Worm (Caenorhabditis elegans) whole organism, L4 larva: ENCODE results near the gene ztf-30.

Experiments used
- F49E8.2 ChIP-seq: sonication (generic microtip); optimal IDR thresholded peaks from 2 replicates; lab custom pipeline; 2016; ENCODE audit warnings: missing compliant biosample characterization, mild to moderate bottlenecking, missing genetic modification characterization, borderline replicate concordance
- R02D3.7 ChIP-seq: fragments of 150-350 bp; sonication (generic microtip); optimal IDR thresholded peaks from 3 replicates; lab custom pipeline; 2014; ENCODE audit warnings: missing biosample characterization, missing genetic modification characterization
- T20F7.1 ChIP-seq: fragments of 200-800 bp; sonication (Bioruptor generic); optimal IDR thresholded peaks from 2 replicates; lab custom pipeline; 2018; ENCODE audit warnings: mild to moderate bottlenecking, missing genetic modification characterization, missing compliant biosample characterization
- Y48G9A.11 ChIP-seq: fragments of 200-800 bp; sonication (Bioruptor generic); IDR thresholded peaks from 2 replicates; pipeline ENCODE4 v1.3.6; 2022; ENCODE audit warnings: missing genetic modification reagents, missing genetic modification characterization, missing compliant biosample characterization
- Y75B8A.6 ChIP-seq: fragments of 200-800 bp; sonication (Bioruptor generic); IDR thresholded peaks from 2 replicates; pipeline ENCODE4 v1.3.6; 2022; ENCODE audit warnings: missing genetic modification reagents, missing genetic modification characterization, missing compliant biosample characterization
- ZK546.5 ChIP-seq, 2 experiments: sonication (generic microtip); optimal IDR thresholded peaks; 2 replicates each; lab custom pipeline; 2017; ENCODE audit warnings: missing biosample characterization in 2 of 2, missing genetic modification characterization in 2 of 2
- aha-1 ChIP-seq: fragments of 150-350 bp; peaks from one replicate; lab custom pipeline; 2014; ENCODE audit warnings: missing biosample characterization, missing genetic modification characterization
- ceh-28 ChIP-seq: fragments of 150-350 bp; optimal IDR thresholded peaks from 2 replicates; lab custom pipeline; 2014; ENCODE audit warnings: missing biosample characterization, missing genetic modification reagents, missing genetic modification characterization
- ces-1 ChIP-seq: fragments of 150-350 bp; sonication (generic microtip); optimal IDR thresholded peaks from 4 replicates; lab custom pipeline; 2014; ENCODE audit warnings: missing biosample characterization, missing genetic modification reagents, missing genetic modification characterization
- cey-2 ChIP-seq: sonication (generic microtip); optimal IDR thresholded peaks from 3 replicates; lab custom pipeline; 2017; ENCODE audit warnings: missing genetic modification characterization, mild to moderate bottlenecking, missing compliant biosample characterization, antibody characterized with exemption, borderline replicate concordance; ENCODE audit not compliant: insufficient read depth
- daf-16 ChIP-seq, 3 experiments: sonication (generic microtip); optimal IDR thresholded peaks; 2 replicates each; lab custom pipeline; 2016 to 2017; ENCODE audit warnings: missing genetic modification characterization in 3 of 3, missing genetic modification reagents in 3 of 3, mild to moderate bottlenecking in 2 of 3, missing compliant biosample characterization in 2 of 3, missing biosample characterization in 1 of 3, moderate library complexity in 1 of 3
- daf-8 ChIP-seq: fragments of 200-800 bp; sonication (Bioruptor generic); IDR thresholded peaks from 2 replicates; pipeline ENCODE4 v1.3.6; 2022; ENCODE audit warnings: missing genetic modification characterization, missing compliant biosample characterization
- dmd-6 ChIP-seq: fragments of 200-800 bp; sonication (Bioruptor generic); IDR thresholded peaks from 2 replicates; pipeline ENCODE4 v1.3.6; 2022; ENCODE audit warnings: missing genetic modification reagents, missing genetic modification characterization, missing compliant biosample characterization
- dpl-1 ChIP-seq: fragments of 150-350 bp; optimal IDR thresholded peaks from 2 replicates; lab custom pipeline; 2014; ENCODE audit warnings: missing biosample characterization, missing genetic modification reagents, missing genetic modification characterization
- duxl-1 ChIP-seq: sonication (generic microtip); optimal IDR thresholded peaks from 2 replicates; lab custom pipeline; 2016; ENCODE audit warnings: mild to moderate bottlenecking, missing genetic modification characterization, moderate library complexity, missing compliant biosample characterization; ENCODE audit not compliant: poor library complexity
- dve-1 ChIP-seq: sonication (generic microtip); optimal IDR thresholded peaks from 2 replicates; lab custom pipeline; 2017; ENCODE audit warnings: antibody characterized with exemption, mild to moderate bottlenecking, missing genetic modification characterization, missing compliant biosample characterization; ENCODE audit not compliant: insufficient read depth
- fos-1 ChIP-seq: fragments of 150-350 bp; optimal IDR thresholded peaks from 2 replicates; lab custom pipeline; 2014; ENCODE audit warnings: missing biosample characterization, missing genetic modification characterization
- hlh-30 ChIP-seq: sonication (generic microtip); optimal IDR thresholded peaks from 2 replicates; lab custom pipeline; 2017; ENCODE audit warnings: antibody characterized with exemption, mild to moderate bottlenecking, missing genetic modification characterization, missing compliant biosample characterization; ENCODE audit not compliant: insufficient read depth
- lim-7 ChIP-seq: fragments of 200-800 bp; sonication (Bioruptor generic); IDR thresholded peaks from 2 replicates; pipeline ENCODE4 v1.3.6; 2022; ENCODE audit warnings: missing genetic modification characterization, missing compliant biosample characterization
- lir-3 ChIP-seq: sonication (generic microtip); optimal IDR thresholded peaks from 2 replicates; lab custom pipeline; 2016; ENCODE audit warnings: mild to moderate bottlenecking, missing genetic modification characterization, missing compliant biosample characterization
- madf-9 ChIP-seq: fragments of 200-800 bp; sonication (Bioruptor generic); conservative IDR thresholded peaks from 2 replicates; pipeline ENCODE4 v1.3.6; 2022; ENCODE audit warnings: missing genetic modification reagents, missing genetic modification characterization, missing compliant biosample characterization
- mep-1 ChIP-seq: fragments of 150-350 bp; sonication (generic microtip); optimal IDR thresholded peaks from 3 replicates; lab custom pipeline; 2014; ENCODE audit warnings: missing biosample characterization, missing genetic modification characterization
- mxl-3 ChIP-seq: fragments of 200-800 bp; sonication (Bioruptor generic); optimal IDR thresholded peaks from 2 replicates; lab custom pipeline; 2018; ENCODE audit warnings: mild to moderate bottlenecking, missing genetic modification characterization, missing compliant biosample characterization
- nhr-102 ChIP-seq: sonication (generic microtip); optimal IDR thresholded peaks from 2 replicates; lab custom pipeline; 2016; ENCODE audit warnings: mild to moderate bottlenecking, missing genetic modification characterization, moderate library complexity, missing compliant biosample characterization
- nhr-28 ChIP-seq: fragments of 150-350 bp; optimal IDR thresholded peaks from 2 replicates; lab custom pipeline; 2014; ENCODE audit warnings: missing biosample characterization, missing genetic modification characterization
- nhr-41 ChIP-seq: fragments of 200-800 bp; sonication (Bioruptor generic); IDR thresholded peaks from 2 replicates; pipeline ENCODE4 v1.3.6; 2022; ENCODE audit warnings: missing genetic modification reagents, missing genetic modification characterization, missing compliant biosample characterization
- nhr-6 ChIP-seq: fragments of 150-350 bp; optimal IDR thresholded peaks from 2 replicates; lab custom pipeline; 2014; ENCODE audit warnings: missing biosample characterization, missing genetic modification characterization
- snpc-1.2 ChIP-seq: fragments of 200-800 bp; sonication (Bioruptor generic); IDR thresholded peaks from 2 replicates; pipeline ENCODE4 v1.3.6; 2022; ENCODE audit warnings: missing genetic modification reagents, missing genetic modification characterization, missing compliant biosample characterization
- tag-97 ChIP-seq: fragments of 200-800 bp; sonication (Bioruptor generic); IDR thresholded peaks from 2 replicates; pipeline ENCODE4 v1.3.6; 2022; ENCODE audit warnings: missing genetic modification characterization, missing compliant biosample characterization
- unc-62 ChIP-seq, 3 experiments: fragments of 150-350 bp in 1 of 3; sonication (generic microtip); optimal IDR thresholded peaks in 2 of 3; peaks in 1 of 3; 1 replicate in 1 of 3; 2 replicates in 2 of 3; lab custom pipeline; 2014 to 2017; ENCODE audit warnings: missing biosample characterization in 3 of 3, missing genetic modification characterization in 3 of 3, missing genetic modification reagents in 3 of 3, missing genotype in 1 of 3
- vab-7 ChIP-seq: fragments of 200-800 bp; sonication (Bioruptor generic); IDR thresholded peaks from 2 replicates; pipeline ENCODE4 v1.3.6; 2022; ENCODE audit warnings: missing genetic modification reagents, missing genetic modification characterization, missing compliant biosample characterization
- zip-2 ChIP-seq: fragments of 150-350 bp; optimal IDR thresholded peaks from 2 replicates; lab custom pipeline; 2014; ENCODE audit warnings: missing biosample characterization, missing genetic modification characterization

ztf-30 gene

DNA sequence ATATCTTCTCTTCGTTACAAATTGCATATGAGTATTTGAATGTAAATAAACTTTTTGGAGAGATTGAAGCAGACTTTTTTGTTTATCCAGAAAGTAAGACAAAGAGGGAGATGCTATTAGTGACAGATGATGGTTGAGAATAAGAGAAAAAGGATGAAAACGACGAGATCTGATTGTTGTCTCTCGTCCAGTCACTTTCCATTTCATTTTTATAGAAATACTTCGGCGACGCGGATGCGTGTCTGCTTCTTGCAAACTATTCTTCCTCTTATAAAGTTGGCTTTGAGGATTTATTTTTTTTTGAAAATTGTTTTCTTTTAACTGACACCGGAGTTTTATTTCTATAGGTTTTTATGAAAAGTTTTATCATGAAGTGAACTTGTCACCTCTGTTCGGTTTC is 42.0 kb downstream of the ztf-30 start:
- TF ChIP-seq ceh-28 (no peak), madf-9 (GFP tag; lab: Robert Waterston, UW) (no peak), F49E8.2 (tag; lab: Kevin White, UChicago) (no peak), dve-1 (tag; lab: Kevin White, UChicago) (no peak), vab-7 (GFP tag; lab: Robert Waterston, UW) (no peak), nhr-6 (no peak), dpl-1 (GFP tag; lab: Kevin White, UChicago) (no peak), Y48G9A.11 (GFP tag; lab: Robert Waterston, UW) (no peak)
- TF ChIP-seq, all 104 proteins: peak for 0

DNA sequence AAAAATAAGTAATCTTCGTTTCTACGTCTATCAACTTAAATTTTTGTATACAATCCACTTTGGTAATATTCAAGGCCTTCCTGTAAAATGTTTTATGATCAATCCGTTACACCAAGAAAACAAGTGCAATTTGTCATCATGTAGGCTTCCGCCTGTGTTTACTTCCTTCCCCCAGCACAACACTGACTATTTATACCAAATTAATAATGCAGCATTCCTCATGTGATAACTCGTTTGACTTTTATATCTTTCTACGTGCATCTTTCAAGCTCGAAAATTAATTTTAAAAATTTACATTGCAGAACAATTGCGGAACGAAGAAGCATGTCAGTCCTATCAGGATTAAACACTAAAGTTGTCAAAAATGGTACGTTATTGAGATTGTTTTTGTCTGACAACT is 43.2 kb downstream of the ztf-30 start, which contains the start of gene gsto-2:
Gene gsto-2, plus strand, starts transcription at position 301 of the 400 bp plus-strand sequence.
- TF ChIP-seq T20F7.1 (GFP tag; lab: Kevin White, UChicago) (no peak), cey-2 (tag; lab: Kevin White, UChicago) (no peak), daf-8 (GFP tag; lab: Robert Waterston, UW) (no peak), tag-97 (no peak), mxl-3 (no peak), lir-3 (tag; lab: Kevin White, UChicago) (no peak), dve-1 (tag; lab: Kevin White, UChicago) (no peak), nhr-28 (no peak), nhr-41 (GFP tag; lab: Robert Waterston, UW) (no peak), madf-9 (GFP tag; lab: Robert Waterston, UW) (no peak), mep-1 (tag; lab: Kevin White, UChicago) (no peak), ZK546.5 (tag; optimal IDR thresholded peaks at IDR 0.05; lab: Kevin White, UChicago) (no peak), Y48G9A.11 (GFP tag; lab: Robert Waterston, UW) (no peak), fos-1 (tag; lab: Kevin White, UChicago) (no peak), lim-7 (GFP tag; lab: Robert Waterston, UW) (no peak), snpc-1.2 (GFP tag; lab: Robert Waterston, UW) (no peak), ces-1 (GFP tag; lab: Kevin White, UChicago) (no peak), R02D3.7 (tag; lab: Kevin White, UChicago) (no peak), Y75B8A.6 (no peak), zip-2 (no peak)
- TF ChIP-seq, all 104 proteins: peak for 0

DNA sequence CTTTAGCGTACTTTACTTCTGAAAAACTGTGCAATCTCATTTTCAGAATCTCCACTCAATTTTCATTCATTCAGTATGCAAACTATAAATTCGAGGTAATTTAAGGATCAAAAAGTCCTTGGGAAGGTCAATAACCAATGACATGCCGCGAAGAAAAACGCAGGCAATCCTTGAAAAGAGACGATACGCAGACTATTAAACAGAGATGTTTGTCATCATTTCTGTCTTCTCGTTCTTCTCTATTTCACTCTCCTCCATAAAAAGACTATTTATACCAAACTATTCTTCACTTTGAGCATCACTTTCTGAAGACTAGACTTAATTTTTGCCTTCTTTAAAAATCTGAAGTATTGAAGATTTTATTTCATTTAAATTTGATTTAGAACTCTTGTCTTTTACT is 45.5 kb downstream of the ztf-30 start, which contains the start of gene C02D5.4:
Gene C02D5.4, plus strand, starts transcription at position 41 of the 400 bp plus-strand sequence.
- TF ChIP-seq madf-9 (GFP tag; lab: Robert Waterston, UW): no peak
- TF ChIP-seq ces-1 (GFP tag; lab: Kevin White, UChicago): no peak
- TF ChIP-seq daf-16 (GFP tag; optimal IDR thresholded peaks at IDR 0.05; lab: Kevin White, UChicago): no peak
- peak; percentile 73 for TF ChIP-seq daf-16 (tag; optimal IDR thresholded peaks at IDR 0.05; lab: Kevin White, UChicago)
- no peak for TF ChIP-seq duxl-1 (tag; lab: Kevin White, UChicago)
- TF ChIP-seq dve-1 (tag; lab: Kevin White, UChicago): peak; percentile 38
- TF ChIP-seq hlh-30 (tag; lab: Kevin White, UChicago): peak; percentile 20
- TF ChIP-seq aha-1 (tag; lab: Kevin White, UChicago): peak; percentile 41
- no peak for TF ChIP-seq ZK546.5 (tag; optimal IDR thresholded peaks at IDR 0.05; lab: Kevin White, UChicago)
- TF ChIP-seq unc-62 (GFP tag; optimal IDR thresholded peaks at IDR 0.05 in 1 of 2; lab: Kevin White, UChicago): peak in 1 of 2 experiments; percentile 71
- TF ChIP-seq unc-62 (tag; optimal IDR thresholded peaks at IDR 0.05; lab: Kevin White, UChicago): no peak
- TF ChIP-seq dmd-6: peak; percentile 45
- TF ChIP-seq lir-3 (tag; lab: Kevin White, UChicago): no peak
- TF ChIP-seq nhr-102 (tag; lab: Kevin White, UChicago): peak; percentile 9

DNA sequence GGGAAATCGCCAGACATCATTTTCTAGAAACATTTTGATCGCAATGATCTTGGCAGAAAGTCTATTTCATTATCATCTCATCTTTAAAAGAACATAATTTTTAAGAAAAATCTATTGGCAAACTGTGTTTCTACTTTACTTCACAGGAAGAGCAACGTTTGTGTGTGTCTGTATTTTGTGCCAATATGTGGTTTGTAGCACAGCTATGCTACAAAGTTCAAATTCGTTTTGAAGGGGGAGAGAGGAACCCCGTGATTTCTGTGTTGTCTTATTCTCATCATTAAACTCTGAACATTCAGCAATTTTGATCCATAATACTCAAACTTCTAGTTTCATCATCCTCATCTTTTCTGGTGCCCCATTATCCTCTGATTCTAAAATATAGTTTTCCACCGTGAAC is 46.0 kb downstream of the ztf-30 start:
- TF ChIP-seq nhr-28 (peak; percentile 97), daf-8 (GFP tag; lab: Robert Waterston, UW) (no peak)
